Worm (Caenorhabditis elegans) whole organism, L1 larva: ENCODE measurements around the gene ntl-9.

ENCODE experiments used
- pqm-1 ChIP-seq: sonication (generic microtip); optimal IDR thresholded peaks from 3 replicates; lab custom pipeline; 2017; ENCODE audit warnings: missing biosample characterization, missing genetic modification characterization
- snpc-4 ChIP-seq: fragments of 150-350 bp; optimal IDR thresholded peaks from 2 replicates; lab custom pipeline; 2014; ENCODE audit warnings: missing biosample characterization, missing genetic modification characterization

DNA sequence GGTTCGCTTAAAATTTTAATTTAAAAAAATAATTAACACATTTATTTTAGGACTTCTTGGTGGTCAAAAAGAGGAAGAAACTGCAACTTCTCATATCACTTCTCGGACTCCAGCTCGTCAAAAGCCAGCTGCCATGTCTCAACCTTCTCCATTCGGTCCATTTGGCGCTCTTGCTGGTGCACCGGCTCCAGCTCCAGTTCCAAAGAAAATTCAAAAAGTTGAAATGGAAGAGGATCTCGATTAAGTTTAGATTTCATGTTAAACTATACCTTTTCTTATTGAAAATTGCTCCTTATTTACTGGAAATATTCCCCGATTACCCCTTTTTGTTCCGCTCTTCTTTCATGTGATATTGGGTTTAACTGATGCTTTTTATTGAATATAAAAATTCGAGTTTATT is 30.6 kb upstream of the ntl-9 start:
- TF ChIP-seq snpc-4, result no peak
- TF ChIP-seq pqm-1 (tag; lab: Kevin White, UChicago), result no peak
